Fruit fly (Drosophila melanogaster) whole organism, embryonic: ENCODE data around the gene Pmm2.

Experiments
- Atf3 ChIP-seq: fragments of 200-800 bp; sonication (Bioruptor generic); optimal IDR thresholded peaks from 3 replicates; lab custom pipeline; 2016; ENCODE audit warnings: missing biosample characterization, missing genetic modification characterization
- CG11398 ChIP-seq: fragments of 200-800 bp; sonication (Bioruptor generic); optimal IDR thresholded peaks from 2 replicates; lab custom pipeline; 2016; ENCODE audit warnings: missing biosample characterization, missing genetic modification characterization
- CG12104 ChIP-seq: fragments of 200-800 bp; sonication (Bioruptor generic); optimal IDR thresholded peaks from 3 replicates; lab custom pipeline; 2016; ENCODE audit warnings: missing biosample characterization, missing genetic modification characterization
- CG12155 ChIP-seq: fragments of 200-800 bp; sonication (Bioruptor generic); optimal IDR thresholded peaks from 3 replicates; lab custom pipeline; 2016; ENCODE audit warnings: missing biosample characterization, missing genetic modification characterization
- CG14014 ChIP-seq: fragments of 200-800 bp; sonication (Bioruptor generic); IDR thresholded peaks from 2 replicates; pipeline ENCODE4 v1.3.6; 2022; ENCODE audit warnings: missing biosample characterization, missing genetic modification characterization
- CG1647 ChIP-seq: fragments of 200-800 bp; sonication (Bioruptor generic); optimal IDR thresholded peaks from 3 replicates; lab custom pipeline; 2016; ENCODE audit warnings: missing biosample characterization, missing genetic modification characterization
- CG17186 ChIP-seq: fragments of 200-800 bp; sonication (Bioruptor generic); optimal IDR thresholded peaks from 3 replicates; lab custom pipeline; 2017; ENCODE audit warnings: missing biosample characterization, missing genetic modification reagents, missing genetic modification characterization
- CG17829 ChIP-seq: fragments of 200-800 bp; optimal IDR thresholded peaks from 2 replicates; lab custom pipeline; 2019; ENCODE audit warnings: missing biosample characterization, mild to moderate bottlenecking, missing genetic modification characterization, moderate library complexity
- CG18599 ChIP-seq: fragments of 200-800 bp; sonication (Bioruptor generic); optimal IDR thresholded peaks from 3 replicates; lab custom pipeline; 2017; ENCODE audit warnings: missing biosample characterization, missing genetic modification characterization, mild to moderate bottlenecking, moderate library complexity, missing genetic modification reagents
- CG2199 ChIP-seq: fragments of 200-800 bp; sonication (Bioruptor generic); IDR thresholded peaks from 3 replicates; pipeline ENCODE4 v1.3.6; 2022; ENCODE audit warnings: missing biosample characterization, missing genetic modification characterization
- CG31441 ChIP-seq: fragments of 200-800 bp; sonication (Bioruptor generic); IDR thresholded peaks from 2 replicates; pipeline ENCODE4 v1.3.6; 2022; ENCODE audit warnings: missing biosample characterization, missing genetic modification characterization
- CG4328 ChIP-seq: fragments of 200-800 bp; sonication (Bioruptor generic); optimal IDR thresholded peaks from 3 replicates; lab custom pipeline; 2017; ENCODE audit warnings: missing biosample characterization, missing genetic modification reagents, missing genetic modification characterization
- CG4617 ChIP-seq: fragments of 200-800 bp; sonication (Bioruptor generic); optimal IDR thresholded peaks from 3 replicates; lab custom pipeline; 2016; ENCODE audit warnings: missing biosample characterization, missing genetic modification characterization, borderline replicate concordance
- CG4820 ChIP-seq: fragments of 200-800 bp; sonication (Bioruptor generic); optimal IDR thresholded peaks from 3 replicates; lab custom pipeline; 2016; ENCODE audit warnings: missing biosample characterization, missing genetic modification characterization
- CG6689 ChIP-seq: fragments of 200-800 bp; sonication (Bioruptor generic); IDR thresholded peaks from 2 replicates; pipeline ENCODE4 v1.3.6; 2022; ENCODE audit warnings: missing biosample characterization, missing genetic modification characterization
- CG7271 ChIP-seq: fragments of 200-800 bp; sonication (Bioruptor generic); optimal IDR thresholded peaks from 2 replicates; lab custom pipeline; 2018; ENCODE audit warnings: missing biosample characterization, mild to moderate bottlenecking, missing genetic modification characterization, moderate library complexity
- CG7357 ChIP-seq: fragments of 200-800 bp; sonication (Bioruptor generic); IDR thresholded peaks from 3 replicates; pipeline ENCODE4 v1.3.6; 2022; ENCODE audit warnings: missing biosample characterization, missing genetic modification characterization
- CG8089 ChIP-seq: fragments of 200-800 bp; sonication (Bioruptor generic); optimal IDR thresholded peaks from 3 replicates; lab custom pipeline; 2016; ENCODE audit warnings: missing biosample characterization, missing genetic modification characterization
- CG9932 ChIP-seq: fragments of 200-800 bp; sonication (Bioruptor generic); IDR thresholded peaks from 2 replicates; pipeline ENCODE4 v1.3.6; 2022; ENCODE audit warnings: missing biosample characterization, missing genetic modification characterization
- Doc2 ChIP-seq: fragments of 200-800 bp; sonication (Bioruptor generic); IDR thresholded peaks from 2 replicates; pipeline ENCODE4 v1.3.6; 2022; ENCODE audit warnings: missing biosample characterization, missing genetic modification characterization
- E2f1 ChIP-seq: fragments of 200-800 bp; sonication (Bioruptor generic); IDR thresholded peaks from 2 replicates; pipeline ENCODE4 v1.3.6; 2022; ENCODE audit warnings: missing biosample characterization, missing genetic modification characterization
- Fer1 ChIP-seq: fragments of 200-800 bp; sonication (Bioruptor generic); optimal IDR thresholded peaks from 2 replicates; lab custom pipeline; 2017; ENCODE audit warnings: missing biosample characterization, mild to moderate bottlenecking, missing genetic modification characterization
- Gsc ChIP-seq: fragments of 200-800 bp; sonication (Bioruptor generic); IDR thresholded peaks from 2 replicates; pipeline ENCODE4 v1.3.6; 2022; ENCODE audit warnings: missing biosample characterization, missing genetic modification characterization
- Hey ChIP-seq: fragments of 200-800 bp; sonication (Bioruptor generic); optimal IDR thresholded peaks from 3 replicates; lab custom pipeline; 2018; ENCODE audit warnings: missing biosample characterization, mild to moderate bottlenecking, missing genetic modification characterization
- Hr78 ChIP-seq, 2 experiments: fragments of 200-800 bp in 1 of 2; fragments of >200 bp in 1 of 2; sonication (Bioruptor generic) in 1 of 2; optimal IDR thresholded peaks; 2 replicates each; lab custom pipeline; 2017 to 2019; ENCODE audit warnings: missing biosample characterization in 2 of 2, missing genetic modification characterization in 2 of 2, mild to moderate bottlenecking in 1 of 2, moderate library complexity in 1 of 2
- NC2α ChIP-seq: fragments of 200-800 bp; sonication (Bioruptor generic); optimal IDR thresholded peaks from 2 replicates; lab custom pipeline; 2016; ENCODE audit warnings: missing biosample characterization, missing genetic modification characterization
- Oli ChIP-seq: fragments of 200-800 bp; sonication (Bioruptor generic); optimal IDR thresholded peaks from 2 replicates; lab custom pipeline; 2018; ENCODE audit warnings: missing biosample characterization, mild to moderate bottlenecking, missing genetic modification characterization, moderate library complexity
- PHDP ChIP-seq: fragments of 200-800 bp; sonication (Bioruptor generic); optimal IDR thresholded peaks from 3 replicates; lab custom pipeline; 2018; ENCODE audit warnings: missing biosample characterization, mild to moderate bottlenecking, missing genetic modification characterization, moderate library complexity
- Sox102F ChIP-seq: fragments of 200-800 bp; sonication (Bioruptor generic); optimal IDR thresholded peaks from 2 replicates; lab custom pipeline; 2018; ENCODE audit warnings: missing biosample characterization, mild to moderate bottlenecking, missing genetic modification characterization, moderate library complexity
- Taf1 ChIP-seq: fragments of 200-800 bp; sonication (Bioruptor generic); IDR thresholded peaks from 2 replicates; pipeline ENCODE4 v1.3.6; 2022; ENCODE audit warnings: missing biosample characterization, missing genetic modification characterization
- Xbp1 ChIP-seq: fragments of 200-800 bp; sonication (Bioruptor generic); optimal IDR thresholded peaks from 3 replicates; lab custom pipeline; 2016; ENCODE audit warnings: missing biosample characterization, mild to moderate bottlenecking, missing genetic modification characterization
- az2 ChIP-seq: fragments of 200-800 bp; sonication (Bioruptor generic); optimal IDR thresholded peaks from 3 replicates; lab custom pipeline; 2016; ENCODE audit warnings: missing biosample characterization, missing genetic modification characterization
- bab2 ChIP-seq: fragments of 200-800 bp; sonication (Bioruptor generic); optimal IDR thresholded peaks from 2 replicates; lab custom pipeline; 2016; ENCODE audit warnings: missing biosample characterization, missing genetic modification characterization
- dm ChIP-seq: fragments of 200-800 bp; sonication (Bioruptor generic); optimal IDR thresholded peaks from 3 replicates; lab custom pipeline; 2016; ENCODE audit warnings: missing biosample characterization, missing genetic modification characterization
- dmrt99B ChIP-seq: fragments of 200-800 bp; sonication (Bioruptor generic); optimal IDR thresholded peaks from 2 replicates; lab custom pipeline; 2018; ENCODE audit warnings: missing biosample characterization, mild to moderate bottlenecking, missing genetic modification characterization, moderate library complexity
- esg ChIP-seq: fragments of 200-800 bp; sonication (Bioruptor generic); conservative IDR thresholded peaks from 2 replicates; pipeline ENCODE4 v1.3.6; 2022; ENCODE audit warnings: missing biosample characterization, missing genetic modification characterization
- fd64A ChIP-seq: fragments of 200-800 bp; sonication (Bioruptor generic); optimal IDR thresholded peaks from 3 replicates; lab custom pipeline; 2018; ENCODE audit warnings: missing biosample characterization, mild to moderate bottlenecking, missing genetic modification characterization
- fru ChIP-seq: fragments of >200 bp; optimal IDR thresholded peaks from 2 replicates; lab custom pipeline; 2017
- grn ChIP-seq: fragments of 200-800 bp; sonication (Bioruptor generic); optimal IDR thresholded peaks from 3 replicates; lab custom pipeline; 2017; ENCODE audit warnings: missing biosample characterization, missing genetic modification characterization
- insv ChIP-seq, 2 experiments: fragments of 200-800 bp; sonication (Bioruptor generic); optimal IDR thresholded peaks; 3 replicates each; lab custom pipeline; 2016 to 2018; ENCODE audit warnings: missing biosample characterization in 2 of 2, missing genetic modification characterization in 2 of 2
- lbe ChIP-seq: fragments of 200-800 bp; sonication (Bioruptor generic); optimal IDR thresholded peaks from 2 replicates; lab custom pipeline; 2016; ENCODE audit warnings: missing biosample characterization, mild to moderate bottlenecking, missing genetic modification characterization
- lov ChIP-seq, 2 experiments: fragments of 200-800 bp in 1 of 2; fragments of >200 bp in 1 of 2; sonication (Bioruptor generic) in 1 of 2; IDR thresholded peaks in 1 of 2; optimal IDR thresholded peaks in 1 of 2; 2 replicates in 1 of 2; 3 replicates in 1 of 2; pipeline versions ENCODE4 v1.3.6 to Lab custom; 2017 to 2022; ENCODE audit warnings: missing biosample characterization in 1 of 2, missing genetic modification characterization in 1 of 2
- mam ChIP-seq: fragments of 200-800 bp; sonication (Bioruptor generic); optimal IDR thresholded peaks from 3 replicates; lab custom pipeline; 2016; ENCODE audit warnings: missing biosample characterization, missing genetic modification characterization
- nerfin-2 ChIP-seq: fragments of 200-800 bp; sonication (Bioruptor generic); IDR thresholded peaks from 2 replicates; pipeline ENCODE4 v1.3.6; 2022; ENCODE audit warnings: missing biosample characterization, missing genetic modification characterization; ENCODE audit not compliant: partially characterized antibody
- ranshi ChIP-seq: fragments of 200-800 bp; sonication (Bioruptor generic); IDR thresholded peaks from 2 replicates; pipeline ENCODE4 v1.3.6; 2022; ENCODE audit warnings: missing biosample characterization, missing genetic modification characterization
- sens-2 ChIP-seq: fragments of 200-800 bp; sonication (Bioruptor generic); IDR thresholded peaks from 2 replicates; pipeline ENCODE4 v1.3.6; 2022; ENCODE audit warnings: missing biosample characterization, missing genetic modification characterization
- sim ChIP-seq: fragments of 200-800 bp; sonication (Bioruptor generic); IDR thresholded peaks from 2 replicates; pipeline ENCODE4 v1.3.6; 2022; ENCODE audit warnings: missing biosample characterization, missing genetic modification characterization
- sna ChIP-seq: fragments of 200-800 bp; sonication (Bioruptor generic); IDR thresholded peaks from 2 replicates; pipeline ENCODE4 v1.3.6; 2022; ENCODE audit warnings: missing biosample characterization, missing genetic modification characterization; ENCODE audit not compliant: partially characterized antibody
- sqz ChIP-seq: fragments of 200-800 bp; sonication (Bioruptor generic); optimal IDR thresholded peaks from 3 replicates; lab custom pipeline; 2018; ENCODE audit warnings: missing biosample characterization, mild to moderate bottlenecking, missing genetic modification characterization
- sug ChIP-seq: fragments of 200-800 bp; optimal IDR thresholded peaks from 2 replicates; lab custom pipeline; 2019; ENCODE audit warnings: missing biosample characterization, mild to moderate bottlenecking, missing genetic modification characterization, moderate library complexity

Gene Pmm2

DNA sequence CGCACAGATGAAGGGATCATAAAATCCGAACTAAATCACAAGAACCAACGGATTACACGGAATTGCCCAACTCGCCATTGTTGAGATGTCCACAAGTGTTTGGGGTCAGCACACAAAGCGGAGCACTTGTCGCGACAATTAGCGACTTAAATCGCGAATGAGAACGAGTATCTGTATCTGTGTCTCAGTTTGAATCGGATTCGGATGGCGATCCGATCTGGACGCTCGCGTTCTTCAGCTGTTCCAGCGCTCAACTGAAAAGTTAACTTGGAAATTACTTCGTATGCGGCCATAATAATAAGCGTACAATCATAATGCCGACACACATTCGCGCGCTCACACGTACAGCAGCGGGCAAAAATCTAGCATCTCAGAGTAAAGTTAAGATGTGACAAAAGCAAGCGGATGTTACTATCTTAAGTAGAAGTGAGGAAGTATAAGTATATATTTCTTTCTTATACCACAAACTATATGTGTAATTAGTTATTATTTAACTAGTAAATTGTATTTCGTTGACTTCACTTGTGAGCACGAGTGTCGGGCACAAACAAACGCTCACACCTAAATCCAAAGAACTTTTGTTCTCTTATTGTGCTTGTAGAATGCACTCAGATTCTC is 43.9 kb upstream of the Pmm2 start, which contains the start of gene CG10660 (continued):
- peak; percentile 45; the same call in 1 of the 2 replicates for TF ChIP-seq Taf1 (GFP tag; lab: Robert Waterston, UW)
- TF ChIP-seq lov (optimal IDR thresholded peaks at IDR 0.05; lab: Kevin White, UChicago) = no peak
- TF ChIP-seq lov (GFP tag; IDR thresholded peaks at IDR 0.05; lab: Robert Waterston, UW) = peak; percentile 76; the same call in 1 of the 3 replicates
- peak; percentile 22 for TF ChIP-seq NC2α
- peak; percentile 84 for TF ChIP-seq CG14014 (GFP tag; lab: Robert Waterston, UW)
- no peak for TF ChIP-seq Doc2
- peak; percentile 87 for TF ChIP-seq CG4820 (GFP tag; lab: Kevin White, UChicago)
- peak; percentile 49 for TF ChIP-seq CG17186 (GFP tag; lab: Kevin White, UChicago)
- TF ChIP-seq CG8089 (GFP tag; lab: Kevin White, UChicago) = peak; percentile 32
- TF ChIP-seq CG6689 (GFP tag; lab: Robert Waterston, UW) = peak; percentile 82
- peak; percentile 20 for TF ChIP-seq Hey
- no peak; the same call in 1 of the 2 replicates for TF ChIP-seq Gsc
- peak; percentile 35 for TF ChIP-seq CG4328 (GFP tag; lab: Kevin White, UChicago)
- peak; percentile 85 for TF ChIP-seq sim
- peak; percentile 83 for TF ChIP-seq Fer1
- TF ChIP-seq Hr78 (GFP tag; optimal IDR thresholded peaks at IDR 0.05; lab: Kevin White, UChicago) = peak in 1 of 2 experiments; percentile 67
- TF ChIP-seq nerfin-2 = no peak
- peak; percentile 64 for TF ChIP-seq sqz (GFP tag; lab: Kevin White, UChicago)
- peak; percentile 81 for TF ChIP-seq E2f1 (GFP tag; lab: Robert Waterston, UW)
- no peak for TF ChIP-seq sna (GFP tag; lab: Robert Waterston, UW)
- TF ChIP-seq CG12104 (GFP tag; lab: Kevin White, UChicago) = peak; percentile 66
- TF ChIP-seq CG9932 (GFP tag; lab: Robert Waterston, UW) = peak; percentile 68
- no peak for TF ChIP-seq insv (GFP tag; optimal IDR thresholded peaks at IDR 0.05; lab: Kevin White, UChicago)
- peak; percentile 89 for TF ChIP-seq ranshi
- peak; percentile 56 for TF ChIP-seq dm (GFP tag; lab: Kevin White, UChicago)
- TF ChIP-seq CG17829 (tag; lab: Kevin White, UChicago) = peak; percentile 76
- peak; percentile 84 for TF ChIP-seq esg (GFP tag; lab: Robert Waterston, UW)
- TF ChIP-seq Atf3 (GFP tag; lab: Kevin White, UChicago) = peak; percentile 53
- peak; percentile 93 for TF ChIP-seq Oli (tag; lab: Kevin White, UChicago)
- TF ChIP-seq sug (tag; lab: Kevin White, UChicago) = peak; percentile 67
- TF ChIP-seq dmrt99B (tag; lab: Kevin White, UChicago) = peak; percentile 94
- peak; percentile 89 for TF ChIP-seq az2 (GFP tag; lab: Kevin White, UChicago)
- TF ChIP-seq CG7357 (GFP tag; lab: Robert Waterston, UW) = peak; percentile 73
- peak; percentile 88 for TF ChIP-seq CG18599 (GFP tag; lab: Kevin White, UChicago)
- peak; percentile 79 for TF ChIP-seq CG12155 (GFP tag; lab: Kevin White, UChicago)
- no peak for TF ChIP-seq fru (lab: Kevin White, UChicago)
- TF ChIP-seq PHDP = peak; percentile 94
- no peak; the same call in 2 of the 3 replicates for TF ChIP-seq CG2199 (GFP tag; lab: Robert Waterston, UW)
- TF ChIP-seq Xbp1 = peak; percentile 90
- TF ChIP-seq CG7271 (tag; lab: Kevin White, UChicago) = peak; percentile 26
- TF ChIP-seq CG31441 = peak; percentile 93
- peak; percentile 80 for TF ChIP-seq lbe (GFP tag; lab: Kevin White, UChicago)
- TF ChIP-seq fd64A (GFP tag; lab: Kevin White, UChicago) = peak; percentile 68
- no peak for TF ChIP-seq grn
- peak; percentile 20 for TF ChIP-seq CG4617 (GFP tag; lab: Kevin White, UChicago)
- TF ChIP-seq bab2 (GFP tag; lab: Kevin White, UChicago) = peak; percentile 79
- TF ChIP-seq CG11398 = peak; percentile 40
- peak; percentile 72 for TF ChIP-seq mam (GFP tag; lab: Kevin White, UChicago)
- TF ChIP-seq sens-2 = peak; percentile 68
- TF ChIP-seq CG1647 = peak; percentile 76
- peak; percentile 93 for TF ChIP-seq Sox102F (GFP tag; lab: Kevin White, UChicago)
